Fruit fly (Drosophila melanogaster) whole organism, embryonic: ENCODE results near the gene Indy.

Source experiments
- Bdp1 ChIP-seq: fragments of 200-800 bp; sonication (Bioruptor generic); optimal IDR thresholded peaks from 3 replicates; lab custom pipeline; 2016; ENCODE audit warnings: missing biosample characterization, missing genetic modification characterization
- Bgb ChIP-seq: fragments of 200-800 bp; sonication (Bioruptor generic); IDR thresholded peaks from 2 replicates; pipeline ENCODE4 v1.3.6; 2022; ENCODE audit warnings: missing biosample characterization, missing genetic modification characterization; ENCODE audit not compliant: partially characterized antibody
- BtbVII ChIP-seq: fragments of 200-800 bp; sonication (Bioruptor generic); optimal IDR thresholded peaks from 3 replicates; lab custom pipeline; 2017; ENCODE audit warnings: missing biosample characterization, mild to moderate bottlenecking, missing genetic modification characterization
- Bteb2 ChIP-seq: fragments of 200-800 bp; sonication (Bioruptor generic); optimal IDR thresholded peaks from 2 replicates; lab custom pipeline; 2016; ENCODE audit warnings: missing biosample characterization, missing genetic modification characterization
- CG10274 ChIP-seq: fragments of 200-800 bp; sonication (Bioruptor generic); optimal IDR thresholded peaks from 3 replicates; lab custom pipeline; 2017; ENCODE audit warnings: missing biosample characterization, mild to moderate bottlenecking, missing genetic modification characterization
- CG11093 ChIP-seq: fragments of 200-800 bp; sonication (Bioruptor generic); IDR thresholded peaks from 3 replicates; pipeline ENCODE4 v1.3.6; 2022; ENCODE audit warnings: missing biosample characterization, missing genetic modification characterization
- CG12071 ChIP-seq: fragments of 200-800 bp; sonication (Bioruptor generic); optimal IDR thresholded peaks from 3 replicates; lab custom pipeline; 2018; ENCODE audit warnings: missing biosample characterization, mild to moderate bottlenecking, missing genetic modification characterization
- CG13424 ChIP-seq: fragments of 200-800 bp; sonication (Bioruptor generic); optimal IDR thresholded peaks from 2 replicates; lab custom pipeline; 2019; ENCODE audit warnings: missing biosample characterization, mild to moderate bottlenecking, missing genetic modification characterization, moderate library complexity
- CG1602 ChIP-seq: fragments of 200-800 bp; sonication (Bioruptor generic); optimal IDR thresholded peaks from 3 replicates; lab custom pipeline; 2016; ENCODE audit warnings: missing biosample characterization, missing genetic modification characterization
- CG18262 ChIP-seq: fragments of 200-800 bp; optimal IDR thresholded peaks from 3 replicates; lab custom pipeline; 2019; ENCODE audit warnings: missing biosample characterization, mild to moderate bottlenecking, missing genetic modification characterization, moderate library complexity
- CG2202 ChIP-seq: fragments of 200-800 bp; sonication (Bioruptor generic); optimal IDR thresholded peaks from 2 replicates; lab custom pipeline; 2018; ENCODE audit warnings: missing biosample characterization, mild to moderate bottlenecking, missing genetic modification characterization
- CG2678 ChIP-seq: fragments of 200-800 bp; sonication (Bioruptor generic); optimal IDR thresholded peaks from 3 replicates; lab custom pipeline; 2019; ENCODE audit warnings: missing biosample characterization, mild to moderate bottlenecking, missing genetic modification characterization, moderate library complexity
- CG30020 ChIP-seq: fragments of 200-800 bp; optimal IDR thresholded peaks from 2 replicates; lab custom pipeline; 2019; ENCODE audit warnings: missing biosample characterization, mild to moderate bottlenecking, missing genetic modification characterization, moderate library complexity
- CG31365 ChIP-seq: fragments of 200-800 bp; sonication (Bioruptor generic); optimal IDR thresholded peaks from 2 replicates; lab custom pipeline; 2018; ENCODE audit warnings: missing biosample characterization, mild to moderate bottlenecking, missing genetic modification characterization
- CG32532 ChIP-seq: fragments of 200-800 bp; sonication (Bioruptor generic); IDR thresholded peaks from 2 replicates; pipeline ENCODE4 v1.3.6; 2022; ENCODE audit warnings: missing biosample characterization, missing genetic modification characterization
- CG3995 ChIP-seq: fragments of 200-800 bp; sonication (Bioruptor generic); optimal IDR thresholded peaks from 3 replicates; lab custom pipeline; 2016; ENCODE audit warnings: missing biosample characterization, missing genetic modification characterization
- CG4424 ChIP-seq: fragments of 200-800 bp; sonication (Bioruptor generic); optimal IDR thresholded peaks from 3 replicates; lab custom pipeline; 2016; ENCODE audit warnings: missing biosample characterization, missing genetic modification characterization
- CG6689 ChIP-seq: fragments of 200-800 bp; sonication (Bioruptor generic); IDR thresholded peaks from 2 replicates; pipeline ENCODE4 v1.3.6; 2022; ENCODE audit warnings: missing biosample characterization, missing genetic modification characterization
- D19A ChIP-seq: fragments of 200-800 bp; optimal IDR thresholded peaks from 3 replicates; lab custom pipeline; 2019; ENCODE audit warnings: missing biosample characterization, mild to moderate bottlenecking, missing genetic modification characterization, moderate library complexity
- Dfd ChIP-seq, 2 experiments: fragments of >200 bp; optimal IDR thresholded peaks; 2 replicates each; lab custom pipeline; 2017; ENCODE audit warnings: missing biosample characterization in 2 of 2, missing genetic modification characterization in 2 of 2
- Dll ChIP-seq: fragments of 200-800 bp; sonication (Bioruptor generic); IDR thresholded peaks from 4 replicates; pipeline ENCODE4 v1.3.6; 2022; ENCODE audit warnings: missing biosample characterization, missing genetic modification characterization; ENCODE audit not compliant: partially characterized antibody
- Drgx ChIP-seq: fragments of 200-800 bp; sonication (Bioruptor generic); IDR thresholded peaks from 2 replicates; pipeline ENCODE4 v1.3.6; 2022; ENCODE audit warnings: missing biosample characterization, missing genetic modification characterization
- HLHmδ ChIP-seq: fragments of 200-800 bp; sonication (Bioruptor generic); optimal IDR thresholded peaks from 2 replicates; lab custom pipeline; 2018; ENCODE audit warnings: missing biosample characterization, mild to moderate bottlenecking, missing genetic modification characterization, moderate library complexity
- Hey ChIP-seq: fragments of 200-800 bp; sonication (Bioruptor generic); optimal IDR thresholded peaks from 3 replicates; lab custom pipeline; 2018; ENCODE audit warnings: missing biosample characterization, mild to moderate bottlenecking, missing genetic modification characterization
- Kr ChIP-seq: fragments of 200-800 bp; sonication (Bioruptor generic); optimal IDR thresholded peaks from 2 replicates; lab custom pipeline; 2017; ENCODE audit warnings: missing biosample characterization, mild to moderate bottlenecking, missing genetic modification characterization
- Lhr ChIP-seq: fragments of 200-800 bp; sonication (Bioruptor generic); optimal IDR thresholded peaks from 3 replicates; lab custom pipeline; 2017; ENCODE audit warnings: mild to moderate bottlenecking, missing biosample characterization, missing genetic modification reagents, missing genetic modification characterization
- MBD-R2 ChIP-seq: fragments of 200-800 bp; sonication (Bioruptor generic); IDR thresholded peaks from 2 replicates; pipeline ENCODE4 v1.3.6; 2022; ENCODE audit warnings: missing biosample characterization, missing genetic modification characterization
- MTF-1 ChIP-seq: fragments of 200-800 bp; sonication (Bioruptor generic); optimal IDR thresholded peaks from 2 replicates; lab custom pipeline; 2018; ENCODE audit warnings: missing biosample characterization, mild to moderate bottlenecking, missing genetic modification characterization, borderline replicate concordance
- Mad ChIP-seq: fragments of 200-800 bp; sonication (Bioruptor generic); optimal IDR thresholded peaks from 2 replicates; lab custom pipeline; 2016; ENCODE audit warnings: missing biosample characterization, missing genetic modification characterization
- Med ChIP-seq: fragments of 200-800 bp; sonication (Bioruptor generic); peaks from one replicate; lab custom pipeline; 2016; ENCODE audit warnings: missing biosample characterization, missing genetic modification characterization, mild to moderate bottlenecking, inconsistent platforms, moderate library complexity
- NC2β ChIP-seq: fragments of 200-800 bp; sonication (Bioruptor generic); optimal IDR thresholded peaks from 2 replicates; lab custom pipeline; 2016; ENCODE audit warnings: missing biosample characterization, missing genetic modification characterization
- Sox100B ChIP-seq: fragments of 200-800 bp; sonication (Bioruptor generic); optimal IDR thresholded peaks from 3 replicates; lab custom pipeline; 2018; ENCODE audit warnings: missing biosample characterization, mild to moderate bottlenecking, missing genetic modification characterization
- Taf1 ChIP-seq: fragments of 200-800 bp; sonication (Bioruptor generic); IDR thresholded peaks from 2 replicates; pipeline ENCODE4 v1.3.6; 2022; ENCODE audit warnings: missing biosample characterization, missing genetic modification characterization
- YL-1 ChIP-seq: fragments of 200-800 bp; sonication (Bioruptor generic); optimal IDR thresholded peaks from 3 replicates; lab custom pipeline; 2017; ENCODE audit warnings: missing biosample characterization, mild to moderate bottlenecking, missing genetic modification characterization
- cas ChIP-seq: fragments of 200-800 bp; sonication (Bioruptor generic); IDR thresholded peaks from 2 replicates; pipeline ENCODE4 v1.3.6; 2022; ENCODE audit warnings: missing biosample characterization, missing genetic modification characterization
- chn ChIP-seq: fragments of 200-800 bp; sonication (Bioruptor generic); optimal IDR thresholded peaks from 2 replicates; lab custom pipeline; 2016; ENCODE audit warnings: missing biosample characterization, missing genetic modification characterization
- dan ChIP-seq: fragments of 200-800 bp; sonication (Bioruptor generic); IDR thresholded peaks from 2 replicates; pipeline ENCODE4 v1.3.6; 2022; ENCODE audit warnings: missing biosample characterization, missing genetic modification characterization
- exex ChIP-seq: fragments of 200-800 bp; sonication (Bioruptor generic); optimal IDR thresholded peaks from 4 replicates; lab custom pipeline; 2018; ENCODE audit warnings: missing biosample characterization, mild to moderate bottlenecking, missing genetic modification characterization, moderate library complexity
- luna ChIP-seq: fragments of 200-800 bp; sonication (Bioruptor generic); optimal IDR thresholded peaks from 2 replicates; lab custom pipeline; 2016; ENCODE audit warnings: missing biosample characterization, missing genetic modification characterization
- mam ChIP-seq: fragments of 200-800 bp; sonication (Bioruptor generic); optimal IDR thresholded peaks from 3 replicates; lab custom pipeline; 2016; ENCODE audit warnings: missing biosample characterization, missing genetic modification characterization
- p53 ChIP-seq: fragments of 200-800 bp; sonication (Bioruptor generic); optimal IDR thresholded peaks from 2 replicates; lab custom pipeline; 2016; ENCODE audit warnings: missing biosample characterization, missing genetic modification characterization
- pita ChIP-seq: fragments of 200-800 bp; sonication (Bioruptor generic); optimal IDR thresholded peaks from 2 replicates; lab custom pipeline; 2017; ENCODE audit warnings: missing biosample characterization, mild to moderate bottlenecking, missing genetic modification characterization
- row ChIP-seq: fragments of 200-800 bp; sonication (Bioruptor generic); IDR thresholded peaks from 3 replicates; pipeline ENCODE4 v1.3.6; 2022; ENCODE audit warnings: missing biosample characterization, missing genetic modification characterization
- seq ChIP-seq: fragments of 200-800 bp; sonication (Bioruptor generic); IDR thresholded peaks from 2 replicates; pipeline ENCODE4 v1.3.6; 2022; ENCODE audit warnings: missing biosample characterization, missing genetic modification characterization
- tap ChIP-seq: fragments of 200-800 bp; optimal IDR thresholded peaks from 3 replicates; lab custom pipeline; 2019; ENCODE audit warnings: missing biosample characterization, mild to moderate bottlenecking, missing genetic modification characterization, moderate library complexity
- ttk ChIP-seq: fragments of 200-800 bp; sonication (Bioruptor generic); IDR thresholded peaks from 2 replicates; pipeline ENCODE4 v2.1.2; 2022; ENCODE audit warnings: missing biosample characterization, missing genetic modification characterization
- usp ChIP-seq: fragments of >200 bp; optimal IDR thresholded peaks from 2 replicates; lab custom pipeline; 2017; ENCODE audit warnings: missing biosample characterization, missing genetic modification characterization
- vvl ChIP-seq: fragments of 200-800 bp; sonication (Bioruptor generic); IDR thresholded peaks from 2 replicates; pipeline ENCODE4 v1.3.6; 2022; ENCODE audit warnings: missing biosample characterization, missing genetic modification characterization
- wek ChIP-seq: fragments of 200-800 bp; sonication (Bioruptor generic); optimal IDR thresholded peaks from 3 replicates; lab custom pipeline; 2018; ENCODE audit warnings: missing biosample characterization, mild to moderate bottlenecking, missing genetic modification characterization, moderate library complexity
- z ChIP-seq: fragments of 200-800 bp; sonication (Bioruptor generic); IDR thresholded peaks from 3 replicates; pipeline ENCODE4 v1.3.6; 2022; ENCODE audit warnings: missing biosample characterization, missing genetic modification characterization

Gene Indy

dm6 chr3L:18789203-18790018 is 56.7 kb downstream of the Indy start (continued):
- TF ChIP-seq ttk (no peak), Sox100B (GFP tag; lab: Kevin White, UChicago) (peak; percentile 57), mam (GFP tag; lab: Kevin White, UChicago) (peak; percentile 3), MBD-R2 (GFP tag; lab: Robert Waterston, UW) (peak; percentile 40; the same call in 1 of the 2 replicates), D19A (tag; lab: Kevin White, UChicago) (no peak), tap (peak; percentile 7), Taf1 (GFP tag; lab: Robert Waterston, UW) (no peak), row (peak; percentile 32; the same call in 2 of the 3 replicates), Bteb2 (GFP tag; lab: Kevin White, UChicago) (peak; percentile 36), CG2678 (peak; percentile 57), CG2202 (tag; lab: Kevin White, UChicago) (no peak), HLHmδ (GFP tag; lab: Kevin White, UChicago) (no peak), exex (tag; lab: Kevin White, UChicago) (peak; percentile 83), vvl (GFP tag; lab: Robert Waterston, UW) (peak; percentile 80), YL-1 (peak; percentile 15), Med (GFP tag; lab: Kevin White, UChicago) (peak; percentile 90), pita (GFP tag; lab: Kevin White, UChicago) (no peak), chn (GFP tag; lab: Kevin White, UChicago) (no peak), NC2β (no peak), cas (GFP tag; lab: Robert Waterston, UW) (no peak), Lhr (GFP tag; lab: Kevin White, UChicago) (no peak), Hey (tag; lab: Kevin White, UChicago) (peak; percentile 30), BtbVII (GFP tag; lab: Kevin White, UChicago) (peak; percentile 70), Mad (no peak), Dll (GFP tag; lab: Robert Waterston, UW) (no peak), CG1602 (no peak), Bgb (GFP tag; lab: Robert Waterston, UW) (peak; percentile 26; the same call in 1 of the 2 replicates), p53 (GFP tag; lab: Kevin White, UChicago) (no peak), CG13424 (tag; lab: Kevin White, UChicago) (peak; percentile 32), CG18262 (no peak), luna (no peak), CG3995 (peak; percentile 21), usp (GFP tag; lab: Kevin White, UChicago) (no peak), CG12071 (GFP tag; lab: Kevin White, UChicago) (peak; percentile 79), CG11093 (GFP tag; lab: Robert Waterston, UW) (0 out of 3 replicates have a peak, but pooled peaks have one; percentile 38), Bdp1 (GFP tag; lab: Kevin White, UChicago) (no peak), Drgx (peak; percentile 41; the same call in 1 of the 2 replicates), CG32532 (no peak; the same call in 1 of the 2 replicates), dan (GFP tag; lab: Robert Waterston, UW) (no peak), z (GFP tag; lab: Robert Waterston, UW) (peak; percentile 59; the same call in 1 of the 3 replicates), MTF-1 (GFP tag; lab: Kevin White, UChicago) (peak; percentile 54), wek (GFP tag; lab: Kevin White, UChicago) (peak; percentile 81), CG30020 (tag; lab: Kevin White, UChicago) (no peak), Dfd (GFP tag; optimal IDR thresholded peaks at IDR 0.05; lab: Kevin White, UChicago) (no peak), CG31365 (peak; percentile 71), CG6689 (peak; percentile 40; the same call in 1 of the 2 replicates), Kr (GFP tag; lab: Kevin White, UChicago) (no peak), CG10274 (GFP tag; lab: Kevin White, UChicago) (peak; percentile 33), CG4424 (GFP tag; lab: Kevin White, UChicago) (peak; percentile 0), seq (GFP tag; lab: Robert Waterston, UW) (no peak)
